Worm (Caenorhabditis elegans) whole organism, mixed stage, embryonic: ENCODE data around the gene W02D7.12.

Experiments
- M03D4.4 ChIP-seq: sonication (generic microtip); optimal IDR thresholded peaks from 2 replicates; lab custom pipeline; 2017; ENCODE audit warnings: mild to moderate bottlenecking, missing genetic modification characterization, missing compliant biosample characterization
- bed-3 ChIP-seq: fragments of 200-800 bp; sonication (Bioruptor generic); optimal IDR thresholded peaks from 3 replicates; lab custom pipeline; 2018; ENCODE audit warnings: mild to moderate bottlenecking, missing genetic modification characterization, moderate library complexity, missing compliant biosample characterization
- blmp-1 ChIP-seq: fragments of 150-350 bp; optimal IDR thresholded peaks from 2 replicates; lab custom pipeline; 2014; ENCODE audit warnings: missing biosample characterization, missing genetic modification characterization
- ceh-39 ChIP-seq: fragments of 150-350 bp; optimal IDR thresholded peaks from 2 replicates; lab custom pipeline; 2014; ENCODE audit warnings: missing biosample characterization, missing genetic modification characterization
- ceh-43 ChIP-seq: fragments of 200-800 bp; sonication (Bioruptor generic); optimal IDR thresholded peaks from 2 replicates; lab custom pipeline; 2018; ENCODE audit warnings: mild to moderate bottlenecking, missing genetic modification characterization, moderate library complexity, missing compliant biosample characterization
- ceh-83 ChIP-seq: fragments of 200-800 bp; sonication (Bioruptor generic); optimal IDR thresholded peaks from 2 replicates; lab custom pipeline; 2018; ENCODE audit warnings: mild to moderate bottlenecking, missing genetic modification characterization, missing compliant biosample characterization
- ces-1 ChIP-seq: fragments of 150-350 bp; optimal IDR thresholded peaks from 2 replicates; lab custom pipeline; 2014; ENCODE audit warnings: missing biosample characterization, missing genetic modification reagents, missing genetic modification characterization
- cnd-1 ChIP-seq: fragments of 200-800 bp; sonication (Bioruptor generic); optimal IDR thresholded peaks from 2 replicates; lab custom pipeline; 2018; ENCODE audit warnings: mild to moderate bottlenecking, missing genetic modification characterization, missing compliant biosample characterization
- drap-1 ChIP-seq: fragments of 200-800 bp; sonication (Bioruptor generic); optimal IDR thresholded peaks from 3 replicates; lab custom pipeline; 2018; ENCODE audit warnings: mild to moderate bottlenecking, missing genetic modification characterization, missing compliant biosample characterization
- elt-3 ChIP-seq: fragments of 150-350 bp; optimal IDR thresholded peaks from 2 replicates; lab custom pipeline; 2014; ENCODE audit warnings: missing biosample characterization, missing genetic modification characterization
- flh-1 ChIP-seq: fragments of 200-800 bp; sonication (Bioruptor generic); optimal IDR thresholded peaks from 2 replicates; lab custom pipeline; 2018; ENCODE audit warnings: mild to moderate bottlenecking, missing genetic modification characterization, moderate library complexity, missing compliant biosample characterization
- ham-2 ChIP-seq: fragments of 200-800 bp; sonication (Bioruptor generic); optimal IDR thresholded peaks from 2 replicates; lab custom pipeline; 2018; ENCODE audit warnings: mild to moderate bottlenecking, missing genetic modification characterization, missing compliant biosample characterization
- hlh-1 ChIP-seq: fragments of 150-350 bp; optimal IDR thresholded peaks from 2 replicates; lab custom pipeline; 2014; ENCODE audit warnings: missing biosample characterization, missing genetic modification reagents, missing genetic modification characterization
- lin-13 ChIP-seq: fragments of 150-350 bp; optimal IDR thresholded peaks from 2 replicates; lab custom pipeline; 2014; ENCODE audit warnings: missing biosample characterization, missing genetic modification characterization
- lin-32 ChIP-seq: fragments of 200-800 bp; sonication (Bioruptor generic); optimal IDR thresholded peaks from 2 replicates; lab custom pipeline; 2018; ENCODE audit warnings: mild to moderate bottlenecking, missing genetic modification characterization, missing compliant biosample characterization
- lsy-2 ChIP-seq: fragments of 150-350 bp; optimal IDR thresholded peaks from 2 replicates; lab custom pipeline; 2014; ENCODE audit warnings: missing biosample characterization, missing genetic modification characterization
- mab-5 ChIP-seq: fragments of 150-350 bp; optimal IDR thresholded peaks from 2 replicates; lab custom pipeline; 2014; ENCODE audit warnings: missing biosample characterization, missing genetic modification characterization
- mep-1 ChIP-seq: fragments of 150-350 bp; optimal IDR thresholded peaks from 2 replicates; lab custom pipeline; 2017; ENCODE audit warnings: missing biosample characterization, missing genetic modification reagents, missing genetic modification characterization, inconsistent platforms
- mls-2 ChIP-seq: sonication (generic microtip); optimal IDR thresholded peaks from 2 replicates; lab custom pipeline; 2016; ENCODE audit warnings: mild to moderate bottlenecking, missing genetic modification characterization, moderate library complexity, missing compliant biosample characterization
- nhr-12 ChIP-seq: fragments of 150-350 bp; optimal IDR thresholded peaks from 2 replicates; lab custom pipeline; 2014; ENCODE audit warnings: missing biosample characterization, missing genetic modification characterization
- nhr-237 ChIP-seq: fragments of 150-350 bp; optimal IDR thresholded peaks from 2 replicates; lab custom pipeline; 2014; ENCODE audit warnings: missing biosample characterization, missing genetic modification characterization
- nhr-28 ChIP-seq: fragments of 150-350 bp; optimal IDR thresholded peaks from 2 replicates; lab custom pipeline; 2014; ENCODE audit warnings: missing biosample characterization, missing genetic modification characterization
- nhr-76 ChIP-seq: sonication (generic microtip); optimal IDR thresholded peaks from 2 replicates; lab custom pipeline; 2017; ENCODE audit warnings: missing biosample characterization, missing genetic modification characterization
- pha-4 ChIP-seq: fragments of 150-350 bp; optimal IDR thresholded peaks from 2 replicates; lab custom pipeline; 2018; ENCODE audit warnings: missing biosample characterization, missing genetic modification reagents, missing genetic modification characterization
- sem-2 ChIP-seq: fragments of 200-800 bp; sonication (Bioruptor generic); optimal IDR thresholded peaks from 2 replicates; lab custom pipeline; 2018; ENCODE audit warnings: mild to moderate bottlenecking, missing genetic modification characterization, missing compliant biosample characterization
- snpc-4 ChIP-seq: fragments of 150-350 bp; optimal IDR thresholded peaks from 2 replicates; lab custom pipeline; 2014; ENCODE audit warnings: missing biosample characterization, missing genetic modification characterization
- sptf-1 ChIP-seq: sonication (generic microtip); optimal IDR thresholded peaks from 2 replicates; lab custom pipeline; 2017; ENCODE audit warnings: mild to moderate bottlenecking, missing genetic modification characterization, moderate library complexity, missing compliant biosample characterization
- tbx-8 ChIP-seq: fragments of 200-800 bp; sonication (Bioruptor generic); optimal IDR thresholded peaks from 2 replicates; lab custom pipeline; 2018; ENCODE audit warnings: mild to moderate bottlenecking, missing genetic modification characterization, moderate library complexity, missing compliant biosample characterization
- unc-120 ChIP-seq: sonication (generic microtip); optimal IDR thresholded peaks from 2 replicates; lab custom pipeline; 2017; ENCODE audit warnings: missing genetic modification characterization, missing compliant biosample characterization; ENCODE audit not compliant: poor library complexity, severe bottlenecking
- unc-39 ChIP-seq: fragments of 150-350 bp; optimal IDR thresholded peaks from 2 replicates; lab custom pipeline; 2014; ENCODE audit warnings: missing biosample characterization, missing genetic modification characterization
- unc-62 ChIP-seq: fragments of 150-350 bp; optimal IDR thresholded peaks from 2 replicates; lab custom pipeline; 2014; ENCODE audit warnings: missing biosample characterization, missing genetic modification reagents, missing genetic modification characterization
- zip-8 ChIP-seq: fragments of 150-350 bp; optimal IDR thresholded peaks from 2 replicates; lab custom pipeline; 2014; ENCODE audit warnings: missing biosample characterization, missing genetic modification characterization
- ztf-11 ChIP-seq: fragments of 150-350 bp; optimal IDR thresholded peaks from 2 replicates; lab custom pipeline; 2014; ENCODE audit warnings: missing biosample characterization, missing genetic modification characterization

The W02D7.12 gene

ce11 chrV:8349950-8350349, 38.6 kb downstream of the W02D7.12 start:
- TF ChIP-seq mls-2 (tag; lab: Kevin White, UChicago), result no peak
- TF ChIP-seq lin-13, result no peak
- TF ChIP-seq zip-8 (tag; lab: Kevin White, UChicago), result no peak
- no peak for TF ChIP-seq elt-3 (tag; lab: Kevin White, UChicago)
- no peak for TF ChIP-seq ces-1
- TF ChIP-seq sem-2 (GFP tag; lab: Kevin White, UChicago), result no peak
- no peak for TF ChIP-seq M03D4.4
- TF ChIP-seq sptf-1 (tag; lab: Kevin White, UChicago), result no peak
- no peak for TF ChIP-seq lsy-2
- TF ChIP-seq ceh-43 (GFP tag; lab: Kevin White, UChicago), result no peak
- TF ChIP-seq ham-2 (GFP tag; lab: Kevin White, UChicago), result no peak
- no peak for TF ChIP-seq nhr-12 (tag; lab: Kevin White, UChicago)
- no peak for TF ChIP-seq cnd-1
- TF ChIP-seq mab-5 (tag; lab: Kevin White, UChicago), result no peak
- no peak for TF ChIP-seq bed-3 (GFP tag; lab: Kevin White, UChicago)
- TF ChIP-seq mep-1, result no peak
- no peak for TF ChIP-seq nhr-76 (tag; lab: Kevin White, UChicago)
- no peak for TF ChIP-seq snpc-4 (tag; lab: Kevin White, UChicago)
- TF ChIP-seq flh-1 (GFP tag; lab: Kevin White, UChicago), result no peak
- no peak for TF ChIP-seq lin-32

ce11 chrV:8351371-8351770, 40.1 kb downstream of the W02D7.12 start, which contains the start of gene srsx-22:
Gene srsx-22 (plus strand): TSS chrV:8351671.
- TF ChIP-seq ces-1 (no peak), nhr-12 (tag; lab: Kevin White, UChicago) (no peak), ceh-39 (no peak), flh-1 (GFP tag; lab: Kevin White, UChicago) (no peak), sptf-1 (tag; lab: Kevin White, UChicago) (no peak), mls-2 (tag; lab: Kevin White, UChicago) (no peak), mep-1 (no peak), snpc-4 (tag; lab: Kevin White, UChicago) (no peak), bed-3 (GFP tag; lab: Kevin White, UChicago) (no peak), mab-5 (tag; lab: Kevin White, UChicago) (no peak), unc-120 (tag; lab: Kevin White, UChicago) (no peak), M03D4.4 (no peak), unc-62 (no peak), ceh-83 (GFP tag; lab: Kevin White, UChicago) (no peak), pha-4 (no peak), lin-13 (no peak), tbx-8 (GFP tag; lab: Kevin White, UChicago) (no peak), nhr-76 (tag; lab: Kevin White, UChicago) (no peak), drap-1 (GFP tag; lab: Kevin White, UChicago) (no peak)

DNA sequence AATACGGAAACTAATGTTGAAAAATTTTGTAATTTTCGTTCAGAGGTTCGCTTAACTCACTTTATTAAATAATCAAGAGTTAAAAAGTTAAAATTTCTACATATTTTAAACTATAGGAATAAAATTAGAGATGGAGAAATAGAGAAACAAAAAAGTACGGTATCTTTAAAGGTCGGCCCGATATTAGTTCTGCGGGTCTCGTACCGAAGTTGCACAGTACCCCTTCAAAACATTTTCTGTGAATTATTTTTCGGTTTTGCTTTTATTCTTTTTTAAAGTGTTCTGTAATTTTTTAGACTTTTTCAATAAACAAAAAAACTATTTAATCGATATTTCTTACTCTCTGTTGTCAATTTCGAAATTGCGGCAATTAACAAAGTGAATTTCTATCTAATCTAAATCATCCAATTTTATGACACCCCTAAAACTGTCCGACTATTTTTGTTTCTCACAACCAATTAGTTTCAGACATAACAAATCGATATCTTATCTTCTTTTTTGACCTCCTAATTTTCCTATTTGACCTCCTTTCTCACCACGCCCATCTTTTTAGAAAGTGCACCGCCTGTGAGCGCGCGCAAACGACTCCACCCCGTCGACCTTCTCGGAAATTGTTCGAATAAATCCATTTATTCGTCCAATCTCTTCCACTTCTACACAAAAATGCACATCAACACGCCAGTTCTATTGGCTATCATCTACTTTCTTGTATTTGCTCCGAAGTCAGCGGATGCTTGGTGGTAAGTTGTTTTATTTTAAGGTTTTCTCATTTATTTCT, 44.3 kb downstream of the W02D7.12 start, which contains the start of gene mom-2:
Gene mom-2 (plus strand): TSS at position 554 of the 778 bp plus-strand sequence.
- no peak for TF ChIP-seq ceh-83 (GFP tag; lab: Kevin White, UChicago)
- no peak for TF ChIP-seq ceh-43 (GFP tag; lab: Kevin White, UChicago)
- TF ChIP-seq ces-1, result no peak
- no peak for TF ChIP-seq pha-4
- TF ChIP-seq snpc-4 (tag; lab: Kevin White, UChicago), result no peak
- TF ChIP-seq elt-3 (tag; lab: Kevin White, UChicago), result no peak
- TF ChIP-seq lsy-2, result no peak
- no peak for TF ChIP-seq sem-2 (GFP tag; lab: Kevin White, UChicago)
- TF ChIP-seq flh-1 (GFP tag; lab: Kevin White, UChicago), result no peak

ce11 chrV:8357756-8358155, 46.4 kb downstream of the W02D7.12 start:
- TF ChIP-seq lin-32 (no peak), nhr-12 (tag; lab: Kevin White, UChicago) (no peak), hlh-1 (no peak), cnd-1 (no peak), mls-2 (tag; lab: Kevin White, UChicago) (no peak), ces-1 (no peak), snpc-4 (tag; lab: Kevin White, UChicago) (no peak), unc-39 (tag; lab: Kevin White, UChicago) (no peak), unc-62 (no peak), ceh-39 (no peak), nhr-76 (tag; lab: Kevin White, UChicago) (no peak), nhr-28 (tag; lab: Kevin White, UChicago) (no peak), ztf-11 (tag; lab: Kevin White, UChicago) (no peak), zip-8 (tag; lab: Kevin White, UChicago) (no peak), nhr-237 (tag; lab: Kevin White, UChicago) (no peak), sem-2 (GFP tag; lab: Kevin White, UChicago) (no peak), blmp-1 (tag; lab: Kevin White, UChicago) (no peak), lsy-2 (no peak)
